Fruit fly (Drosophila melanogaster) whole organism, embryonic: Measurements from ENCODE around the gene Ir67a.

Source experiments
- CG11398 ChIP-seq: fragments of 200-800 bp; sonication (Bioruptor generic); optimal IDR thresholded peaks from 2 replicates; lab custom pipeline; 2016; ENCODE audit warnings: missing biosample characterization, missing genetic modification characterization
- CG6254 ChIP-seq: fragments of 200-800 bp; sonication (Bioruptor generic); optimal IDR thresholded peaks from 3 replicates; lab custom pipeline; 2017; ENCODE audit warnings: mild to moderate bottlenecking, missing biosample characterization, missing genetic modification reagents, missing genetic modification characterization
- gcm ChIP-seq: fragments of 200-800 bp; sonication (Bioruptor generic); optimal IDR thresholded peaks from 2 replicates; lab custom pipeline; 2019; ENCODE audit warnings: missing biosample characterization, mild to moderate bottlenecking, missing genetic modification characterization, moderate library complexity
- kay ChIP-seq: fragments of 200-800 bp; sonication (Bioruptor generic); optimal IDR thresholded peaks from 2 replicates; lab custom pipeline; 2016; ENCODE audit warnings: missing biosample characterization, missing genetic modification characterization

dm6 chr3L:9499919-9500807, 43.6 kb downstream of the Ir67a start:
- TF ChIP-seq CG6254 (GFP tag; lab: Kevin White, UChicago) (no peak), kay (no peak), gcm (GFP tag; lab: Kevin White, UChicago) (no peak), CG11398 (GFP tag; lab: Kevin White, UChicago) (no peak)
